Worm (Caenorhabditis elegans): Measurements from ENCODE around the gene F15H10.7.

F15H10.7 gene

DNA sequence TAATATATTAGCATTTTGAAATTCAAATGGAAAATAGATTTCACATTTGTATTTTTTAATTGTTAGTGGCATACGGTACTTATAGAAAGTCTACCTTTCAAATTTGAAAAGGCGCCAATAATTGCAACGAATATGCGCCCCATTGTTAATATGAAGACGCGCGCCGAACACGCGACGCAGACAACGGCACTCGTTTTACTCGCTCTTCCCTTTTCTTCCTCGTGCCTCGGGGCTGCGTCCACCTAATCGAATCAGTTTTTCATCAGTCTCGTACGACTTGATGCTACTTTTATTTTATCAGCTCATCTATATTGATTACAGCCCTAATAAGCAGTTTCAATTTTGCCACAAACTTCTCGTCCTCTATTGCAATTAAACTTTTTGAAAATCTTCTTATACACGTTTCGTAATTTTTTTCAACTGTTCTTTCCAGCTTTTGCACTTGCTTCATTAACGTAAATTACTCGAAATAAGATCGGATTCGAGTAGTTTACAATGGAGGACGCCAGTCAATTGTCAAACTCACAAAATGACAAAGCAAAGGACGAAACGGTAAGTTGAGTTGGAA is 44.3 kb downstream of the F15H10.7 start, which contains the start of gene cash-1 (continued):
- TF ChIP-seq C17E4.6 (GFP tag; IDR thresholded peaks at IDR 0.05) (no peak), lin-40 (tag; optimal IDR thresholded peaks at IDR 0.05) (peak; percentile 41), Y95B8A.8 (GFP tag; IDR thresholded peaks at IDR 0.05) (peak; percentile 56; the same call in 1 of the 2 replicates), ama-1 (optimal IDR thresholded peaks at IDR 0.05) (peak; percentile 36), ama-1 (GFP tag; optimal IDR thresholded peaks at IDR 0.05) (no peak), efl-1 (GFP tag; optimal IDR thresholded peaks at IDR 0.05) (peak; percentile 75), lin-35 (GFP tag; optimal IDR thresholded peaks at IDR 0.05) (peak in 1 of 3 experiments; percentile 42), lsy-27 (tag; optimal IDR thresholded peaks at IDR 0.05; ENCODE audit: borderline replicate concordance, insufficient read depth) (peak; percentile 61), nfyb-1 (GFP tag; IDR thresholded peaks at IDR 0.05) (peak; percentile 41; the same call in 1 of the 2 replicates), tbp1 (GFP tag; optimal IDR thresholded peaks at IDR 0.05) (peak; percentile 53), madf-3 (GFP tag; IDR thresholded peaks at IDR 0.05) (peak; percentile 99), sptf-2 (GFP tag; optimal IDR thresholded peaks at IDR 0.05) (no peak), egrh-3 (GFP tag; IDR thresholded peaks at IDR 0.05) (no peak), madf-8 (GFP tag; conservative IDR thresholded peaks at IDR 0.05) (peak; percentile 71), let-607 (tag; optimal IDR thresholded peaks at IDR 0.05) (peak in 1 of 2 experiments; percentile 12), ztf-18 (tag; optimal IDR thresholded peaks at IDR 0.05) (peak; percentile 51), T26A5.8 (tag; optimal IDR thresholded peaks at IDR 0.05) (no peak), B0019.2 (GFP tag; conservative IDR thresholded peaks at IDR 0.05) (no peak), him-1 (tag; optimal IDR thresholded peaks at IDR 0.05) (no peak), die-1 (tag; optimal IDR thresholded peaks at IDR 0.05) (no peak), B0261.1 (tag; optimal IDR thresholded peaks at IDR 0.05) (no peak), dpl-1 (GFP tag; optimal IDR thresholded peaks at IDR 0.05) (peak; percentile 68), pha-4 (tag; optimal IDR thresholded peaks at IDR 0.05) (peak; percentile 8), rpc-1 (optimal IDR thresholded peaks at IDR 0.05) (no peak), rpc-1 (tag; optimal IDR thresholded peaks at IDR 0.05) (no peak), madf-6 (GFP tag; IDR thresholded peaks at IDR 0.05) (peak; percentile 85), B0336.3 (GFP tag; IDR thresholded peaks at IDR 0.05) (no peak), ztf-6 (GFP tag; IDR thresholded peaks at IDR 0.05) (no peak), cebp-2 (GFP tag; IDR thresholded peaks at IDR 0.05) (no peak), ztf-25 (GFP tag; IDR thresholded peaks at IDR 0.05) (0 out of 2 replicates have a peak, but pooled peaks have one; percentile 36), atf-7 (tag; optimal IDR thresholded peaks at IDR 0.05) (no peak), attf-5 (GFP tag; optimal IDR thresholded peaks at IDR 0.05) (peak; percentile 88), mcd-1 (GFP tag; IDR thresholded peaks at IDR 0.05) (peak; percentile 86), F52B5.7 (tag; optimal IDR thresholded peaks at IDR 0.05) (no peak), mxl-1 (tag; optimal IDR thresholded peaks at IDR 0.05) (no peak), lir-1 (GFP tag; conservative IDR thresholded peaks at IDR 0.05) (no peak), athp-1 (tag; optimal IDR thresholded peaks at IDR 0.05) (no peak), attf-6 (GFP tag; IDR thresholded peaks at IDR 0.05) (peak; percentile 38; the same call in 1 of the 2 replicates), ceh-58 (GFP tag; IDR thresholded peaks at IDR 0.05) (no peak), bed-2 (GFP tag; IDR thresholded peaks at IDR 0.05) (no peak), B0035.1 (tag; optimal IDR thresholded peaks at IDR 0.05) (no peak), tlf-1 (GFP tag; optimal IDR thresholded peaks at IDR 0.05) (peak; percentile 66), ekl-4 (GFP tag; IDR thresholded peaks at IDR 0.05) (peak; percentile 51; the same call in 1 of the 2 replicates), ceh-27 (GFP tag; optimal IDR thresholded peaks at IDR 0.05) (peak; percentile 50), xnd-1 (tag; optimal IDR thresholded peaks at IDR 0.05) (peak; percentile 43), somi-1 (GFP tag; optimal IDR thresholded peaks at IDR 0.05) (no peak), lsl-1 (GFP tag; optimal IDR thresholded peaks at IDR 0.05) (peak; percentile 69), hsf-1 (GFP tag; IDR thresholded peaks at IDR 0.05) (no peak)

All from whole organism, young adult.